Worm (Caenorhabditis elegans): ENCODE measurements around the gene ptp-2.
A peak's percentile ranks its signal among the peaks of the same experiment; 100 is the strongest.

- no peak for TF ChIP-seq fos-1 (tag; optimal IDR thresholded peaks at IDR 0.05)
- TF ChIP-seq lin-15B (tag; optimal IDR thresholded peaks at IDR 0.05), result no peak
- TF ChIP-seq nhr-111 (GFP tag; optimal IDR thresholded peaks at IDR 0.05), result no peak
- TF ChIP-seq ama-1 (optimal IDR thresholded peaks at IDR 0.05), result no peak
- no peak for TF ChIP-seq lin-38 (GFP tag; IDR thresholded peaks at IDR 0.05)
- no peak for TF ChIP-seq ztf-11 (tag; optimal IDR thresholded peaks at IDR 0.05)
- no peak for TF ChIP-seq ceh-44 (GFP tag; IDR thresholded peaks at IDR 0.05)
- TF ChIP-seq ztf-7 (tag; optimal IDR thresholded peaks at IDR 0.05), result no peak
- TF ChIP-seq hlh-30 (tag; optimal IDR thresholded peaks at IDR 0.05; ENCODE audit: insufficient read depth), result peak; percentile 59
- no peak for TF ChIP-seq pha-4 (GFP tag; IDR thresholded peaks at IDR 0.05)
- no peak for TF ChIP-seq pha-4 (tag; optimal IDR thresholded peaks at IDR 0.05)
- no peak for TF ChIP-seq snpc-4 (tag; optimal IDR thresholded peaks at IDR 0.05)
- no peak for TF ChIP-seq gei-8 (GFP tag; optimal IDR thresholded peaks at IDR 0.05)
- no peak for TF ChIP-seq nhr-48 (tag; optimal IDR thresholded peaks at IDR 0.05)
- TF ChIP-seq nhr-10 (tag; optimal IDR thresholded peaks at IDR 0.05), result no peak
These were observed 15.5 kb downstream of the ptp-2 start for ce11 chrII:5933962-5934422.
